Fruit fly (Drosophila melanogaster) whole organism, prepupa: ENCODE results near the gene Gycbeta100B.

ENCODE experiments used
- CG16779 ChIP-seq: fragments of 200-800 bp; sonication (Bioruptor generic); optimal IDR thresholded peaks from 3 replicates; lab custom pipeline; 2017; ENCODE audit warnings: missing biosample characterization, mild to moderate bottlenecking, missing genetic modification characterization
- CG3032 ChIP-seq: fragments of 200-800 bp; optimal IDR thresholded peaks from 2 replicates; lab custom pipeline; 2019; ENCODE audit warnings: missing biosample characterization, mild to moderate bottlenecking, missing genetic modification characterization, moderate library complexity
- CG34406 ChIP-seq: fragments of 200-800 bp; sonication (Bioruptor generic); optimal IDR thresholded peaks from 3 replicates; lab custom pipeline; 2016; ENCODE audit warnings: missing biosample characterization, missing genetic modification characterization
- CG6792 ChIP-seq: fragments of 200-800 bp; sonication (Bioruptor generic); optimal IDR thresholded peaks from 3 replicates; lab custom pipeline; 2016; ENCODE audit warnings: missing biosample characterization, missing genetic modification characterization
- CG6854 ChIP-seq: fragments of 200-800 bp; sonication (Bioruptor generic); optimal IDR thresholded peaks from 2 replicates; lab custom pipeline; 2017; ENCODE audit warnings: missing biosample characterization, mild to moderate bottlenecking, missing genetic modification characterization
- Eip93F ChIP-seq: fragments of 200-800 bp; sonication (Bioruptor generic); optimal IDR thresholded peaks from 2 replicates; lab custom pipeline; 2016; ENCODE audit warnings: missing biosample characterization, mild to moderate bottlenecking, missing genetic modification characterization
- Hr39 ChIP-seq: fragments of 200-800 bp; sonication (Bioruptor generic); optimal IDR thresholded peaks from 2 replicates; lab custom pipeline; 2016; ENCODE audit warnings: missing biosample characterization, missing genetic modification characterization
- Sox15 ChIP-seq: fragments of 200-800 bp; sonication (Bioruptor generic); optimal IDR thresholded peaks from 3 replicates; lab custom pipeline; 2016; ENCODE audit warnings: missing biosample characterization, missing genetic modification characterization
- cyc ChIP-seq: fragments of 200-800 bp; sonication (Bioruptor generic); optimal IDR thresholded peaks from 3 replicates; lab custom pipeline; 2016; ENCODE audit warnings: missing biosample characterization, missing genetic modification characterization
- dac ChIP-seq: fragments of 200-800 bp; sonication (Bioruptor generic); optimal IDR thresholded peaks from 2 replicates; lab custom pipeline; 2017; ENCODE audit warnings: missing biosample characterization, mild to moderate bottlenecking, missing genetic modification characterization

dm6 chr3R:31089985-31090384 lies 44.2 kb upstream of the Gycbeta100B start:
- TF ChIP-seq Hr39 (GFP tag; lab: Kevin White, UChicago) (no peak), CG6792 (GFP tag; lab: Kevin White, UChicago) (no peak), CG3032 (tag; lab: Kevin White, UChicago) (no peak), dac (GFP tag; lab: Kevin White, UChicago) (no peak), CG16779 (tag; lab: Kevin White, UChicago) (no peak), CG6854 (GFP tag; lab: Kevin White, UChicago) (no peak), cyc (no peak), Eip93F (GFP tag; lab: Kevin White, UChicago) (no peak), Sox15 (GFP tag; lab: Kevin White, UChicago) (no peak), CG34406 (GFP tag; lab: Kevin White, UChicago) (no peak)
